Worm (Caenorhabditis elegans): ENCODE data around the gene djr-1.2.

Gene djr-1.2

ce11 chrV:4067876-4068275 lies 13.0 kb upstream of the djr-1.2 start:
- TF ChIP-seq dpl-1 (GFP tag; optimal IDR thresholded peaks at IDR 0.05) (peak in 1 of 3 experiments; percentile 36), efl-1 (optimal IDR thresholded peaks at IDR 0.05) (peak in 1 of 2 experiments; percentile 68), efl-1 (GFP tag; optimal IDR thresholded peaks at IDR 0.05 in 1 of 2) (peak; percentile 57 to 95)

- TF ChIP-seq lsy-2 (tag; optimal IDR thresholded peaks at IDR 0.05): peak in 1 of 2 experiments; percentile 13
Observed at ce11 chrV:4066143-4066542, 11.2 kb upstream of the djr-1.2 start.

- TF ChIP-seq lsy-2 (tag; optimal IDR thresholded peaks at IDR 0.05) (peak; percentile 81 to 93), unc-86 (tag; optimal IDR thresholded peaks at IDR 0.05) (peak; percentile 34), nhr-85 (tag) (peak; percentile 65), mab-9 (GFP tag; IDR thresholded peaks at IDR 0.05) (peak; percentile 84), fkh-8 (tag; optimal IDR thresholded peaks at IDR 0.05) (peak; percentile 19), xbp-1 (tag; optimal IDR thresholded peaks at IDR 0.05) (peak; percentile 45), isw-1 (GFP tag; IDR thresholded peaks at IDR 0.05) (peak; percentile 88), dsc-1 (tag; optimal IDR thresholded peaks at IDR 0.05) (peak; percentile 38), dpl-1 (GFP tag; optimal IDR thresholded peaks at IDR 0.05) (peak; percentile 42 to 67 (median 48)), grh-1 (GFP tag; IDR thresholded peaks at IDR 0.05) (peak; percentile 86), ceh-88 (GFP tag; IDR thresholded peaks at IDR 0.05) (peak; percentile 84), nhr-47 (tag; optimal IDR thresholded peaks at IDR 0.05) (peak; percentile 73), efl-1 (optimal IDR thresholded peaks at IDR 0.05) (peak; percentile 62 to 75), efl-1 (GFP tag; optimal IDR thresholded peaks at IDR 0.05 in 1 of 2) (peak; percentile 69 to 96), swsn-7 (tag; optimal IDR thresholded peaks at IDR 0.05) (peak; percentile 37), rnt-1 (tag; optimal IDR thresholded peaks at IDR 0.05) (peak; percentile 58), nhr-19 (GFP tag; conservative IDR thresholded peaks at IDR 0.05) (peak; percentile 93), F16B12.6 (tag; optimal IDR thresholded peaks at IDR 0.05) (peak; percentile 49), nhr-20 (tag; optimal IDR thresholded peaks at IDR 0.05) (peak; percentile 48), lin-35 (GFP tag; optimal IDR thresholded peaks at IDR 0.05) (peak; percentile 48 to 70), unc-98 (GFP tag; IDR thresholded peaks at IDR 0.05) (peak; percentile 89)
Observed at ce11 chrV:4063559-4064164, 8.7 kb upstream of the djr-1.2 start.

- TF ChIP-seq skn-1 (tag; optimal IDR thresholded peaks at IDR 0.05): no peak
- TF ChIP-seq zag-1 (tag; optimal IDR thresholded peaks at IDR 0.05): no peak
- TF ChIP-seq rnt-1 (tag; optimal IDR thresholded peaks at IDR 0.05): no peak
- no peak for TF ChIP-seq zip-4 (GFP tag; optimal IDR thresholded peaks at IDR 0.05)
- no peak for TF ChIP-seq lsy-2 (tag; optimal IDR thresholded peaks at IDR 0.05)
- no peak for TF ChIP-seq ztf-11 (tag; optimal IDR thresholded peaks at IDR 0.05)
- no peak for TF ChIP-seq sox-4 (tag; optimal IDR thresholded peaks at IDR 0.05)
- TF ChIP-seq nhr-237 (tag; optimal IDR thresholded peaks at IDR 0.05): no peak
- no peak for TF ChIP-seq fkh-10 (GFP tag; optimal IDR thresholded peaks at IDR 0.05)
- TF ChIP-seq hlh-17 (GFP tag; optimal IDR thresholded peaks at IDR 0.05; ENCODE audit: borderline replicate concordance): no peak
- no peak for TF ChIP-seq mef-2 (tag; optimal IDR thresholded peaks at IDR 0.05)
Observed at ce11 chrV:4056203-4056602, 1.3 kb upstream of the djr-1.2 start.

ce11 chrV:4047541-4047940 lies 7.4 kb downstream of the djr-1.2 start, which contains the start of gene srh-169:
Gene srh-169, plus strand, starts transcription at chrV:4047841.
- TF ChIP-seq efl-1 (optimal IDR thresholded peaks at IDR 0.05): no peak
- TF ChIP-seq efl-1 (GFP tag; optimal IDR thresholded peaks at IDR 0.05 in 1 of 2): peak in 1 of 2 experiments; percentile 24
- TF ChIP-seq efl-3 (GFP tag; optimal IDR thresholded peaks at IDR 0.05): no peak

ce11 chrV:4046122-4046521 lies 8.8 kb downstream of the djr-1.2 start, which contains the start of gene phat-7:
Gene phat-7, plus strand, starts transcription at chrV:4046422.
- TF ChIP-seq mep-1 (tag; optimal IDR thresholded peaks at IDR 0.05): no peak
- no peak for TF ChIP-seq vab-15 (tag; optimal IDR thresholded peaks at IDR 0.05)
- no peak for TF ChIP-seq unc-30 (tag; optimal IDR thresholded peaks at IDR 0.05)
- no peak for TF ChIP-seq unc-130 (tag; optimal IDR thresholded peaks at IDR 0.05)
- TF ChIP-seq unc-98 (GFP tag; IDR thresholded peaks at IDR 0.05): no peak
- TF ChIP-seq nhr-47 (tag; optimal IDR thresholded peaks at IDR 0.05): no peak
- no peak for TF ChIP-seq sptf-1 (tag; optimal IDR thresholded peaks at IDR 0.05)
- TF ChIP-seq nhr-20 (tag; optimal IDR thresholded peaks at IDR 0.05): no peak
- no peak for TF ChIP-seq nhr-19 (GFP tag; conservative IDR thresholded peaks at IDR 0.05)
- no peak for TF ChIP-seq efl-3 (GFP tag; optimal IDR thresholded peaks at IDR 0.05)
- no peak for TF ChIP-seq nhr-71 (tag; optimal IDR thresholded peaks at IDR 0.05)
- TF ChIP-seq xbp-1 (tag; optimal IDR thresholded peaks at IDR 0.05): no peak
- no peak for TF ChIP-seq mdl-1 (tag; optimal IDR thresholded peaks at IDR 0.05)
- no peak for TF ChIP-seq unc-62 (GFP tag; optimal IDR thresholded peaks at IDR 0.05)
- TF ChIP-seq skn-1 (tag; optimal IDR thresholded peaks at IDR 0.05): no peak
- no peak for TF ChIP-seq tbx-2 (tag; optimal IDR thresholded peaks at IDR 0.05)
